Fruit fly (Drosophila melanogaster): ENCODE measurements around the gene CG11608.

DNA sequence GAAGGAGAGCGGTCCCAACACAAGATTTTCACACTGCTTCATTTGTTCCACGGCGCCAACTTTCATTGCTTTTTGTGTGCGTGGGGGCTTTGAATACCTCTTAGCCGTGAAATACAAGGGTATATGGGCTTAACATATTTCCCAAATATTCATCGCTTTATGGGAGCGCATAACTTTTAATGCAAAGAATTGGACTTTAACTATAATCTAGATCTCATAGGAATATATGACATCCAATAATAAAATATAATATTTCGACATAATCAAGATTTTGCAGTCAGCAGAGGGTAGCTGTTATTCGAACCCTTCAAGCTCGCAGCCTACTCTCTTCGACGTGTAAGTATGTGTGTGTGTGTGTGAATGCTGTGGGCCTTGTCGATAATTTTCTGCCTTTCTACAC is 46.6 kb upstream of the CG11608 start:
- TF ChIP-seq Dll (optimal IDR thresholded peaks at IDR 0.05) (no peak), psq (optimal IDR thresholded peaks at IDR 0.05) (no peak), EcR (GFP tag; optimal IDR thresholded peaks at IDR 0.05) (no peak), usp (GFP tag; optimal IDR thresholded peaks at IDR 0.05) (no peak), CG8478 (optimal IDR thresholded peaks at IDR 0.05) (no peak)
